Worm (Caenorhabditis elegans) whole organism, L4/young adult: ENCODE data around the gene W04H10.2.

Experiments used
- W03F9.2 ChIP-seq: fragments of 150-350 bp; optimal IDR thresholded peaks from 2 replicates; lab custom pipeline; 2014; ENCODE audit warnings: missing biosample characterization, missing genetic modification characterization
- dao-5 ChIP-seq: sonication (generic microtip); optimal IDR thresholded peaks from 2 replicates; lab custom pipeline; 2016; ENCODE audit warnings: missing genotype, missing genetic modification characterization, moderate library complexity, missing compliant biosample characterization
- him-1 ChIP-seq: sonication (generic microtip); optimal IDR thresholded peaks from 2 replicates; lab custom pipeline; 2016; ENCODE audit warnings: missing genotype, missing genetic modification reagents, missing genetic modification characterization, missing compliant biosample characterization

DNA sequence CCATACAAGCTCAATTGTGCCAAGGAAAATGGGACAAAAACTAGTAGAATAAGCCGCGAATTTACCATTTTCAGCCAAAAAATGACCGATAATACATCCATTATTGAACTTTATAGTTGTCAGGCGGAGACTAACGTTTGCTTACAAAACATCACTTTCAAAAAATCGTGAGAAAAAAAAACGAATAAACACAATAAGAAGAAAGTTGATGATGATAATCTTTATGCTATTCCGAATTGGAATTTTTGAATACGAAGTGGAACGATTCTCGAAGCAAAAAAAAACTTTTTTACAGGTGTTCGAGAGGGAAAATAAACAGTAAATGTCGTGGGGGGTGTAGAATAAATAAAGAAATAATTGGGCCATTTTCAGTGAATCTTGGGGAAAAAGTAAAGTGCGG is 27.7 kb upstream of the W04H10.2 start, which contains the start of gene W08F4.7:
- no peak for TF ChIP-seq him-1 (tag; lab: Kevin White, UChicago)
- TF ChIP-seq dao-5 (tag; lab: Kevin White, UChicago), result no peak
- TF ChIP-seq W03F9.2 (tag; lab: Kevin White, UChicago), result no peak
